Worm (Caenorhabditis elegans) whole organism, L4 larva: ENCODE data around the gene ZK105.14.
A peak's percentile ranks its signal among the peaks of the same experiment; 100 is the strongest.

Experiments
- D1046.2 ChIP-seq: fragments of 200-800 bp; sonication (Bioruptor generic); IDR thresholded peaks from 2 replicates; pipeline ENCODE4 v1.3.6; 2022; ENCODE audit warnings: missing genetic modification characterization, missing compliant biosample characterization
- F26F4.8 ChIP-seq: fragments of 200-800 bp; sonication (Bioruptor generic); conservative IDR thresholded peaks from 2 replicates; pipeline ENCODE4 v1.3.6; 2022; ENCODE audit warnings: missing genetic modification characterization, missing compliant biosample characterization
- F44E2.7 ChIP-seq: fragments of 200-800 bp; sonication (Bioruptor generic); IDR thresholded peaks from 2 replicates; pipeline ENCODE4 v2.1.2; 2022; ENCODE audit warnings: missing genetic modification characterization, missing compliant biosample characterization
- F49E8.2 ChIP-seq: sonication (generic microtip); optimal IDR thresholded peaks from 2 replicates; lab custom pipeline; 2016; ENCODE audit warnings: missing compliant biosample characterization, mild to moderate bottlenecking, missing genetic modification characterization, borderline replicate concordance
- R02D3.7 ChIP-seq: fragments of 150-350 bp; sonication (generic microtip); optimal IDR thresholded peaks from 3 replicates; lab custom pipeline; 2014; ENCODE audit warnings: missing biosample characterization, missing genetic modification characterization
- T26A8.4 ChIP-seq: fragments of 200-800 bp; sonication (Bioruptor generic); IDR thresholded peaks from 2 replicates; pipeline ENCODE4 v1.3.6; 2022; ENCODE audit warnings: missing genetic modification characterization, missing compliant biosample characterization
- Y75B8A.6 ChIP-seq: fragments of 200-800 bp; sonication (Bioruptor generic); IDR thresholded peaks from 2 replicates; pipeline ENCODE4 v1.3.6; 2022; ENCODE audit warnings: missing genetic modification reagents, missing genetic modification characterization, missing compliant biosample characterization
- ZK337.2 ChIP-seq: fragments of 200-800 bp; sonication (Bioruptor generic); IDR thresholded peaks from 2 replicates; pipeline ENCODE4 v1.3.6; 2022; ENCODE audit warnings: missing genetic modification reagents, missing genetic modification characterization, missing compliant biosample characterization
- aha-1 ChIP-seq: fragments of 150-350 bp; peaks from one replicate; lab custom pipeline; 2014; ENCODE audit warnings: missing biosample characterization, missing genetic modification characterization
- aly-2 ChIP-seq: sonication (generic microtip); optimal IDR thresholded peaks from 2 replicates; lab custom pipeline; 2018; ENCODE audit warnings: missing biosample characterization, missing genetic modification characterization
- arid-1 ChIP-seq: fragments of 200-800 bp; sonication (Bioruptor generic); conservative IDR thresholded peaks from 2 replicates; pipeline ENCODE4 v1.3.6; 2022; ENCODE audit warnings: missing genetic modification reagents, missing genetic modification characterization, missing compliant biosample characterization
- attf-4 ChIP-seq: sonication (generic microtip); optimal IDR thresholded peaks from 3 replicates; lab custom pipeline; 2017; ENCODE audit warnings: missing biosample characterization, missing genetic modification characterization
- ceh-28 ChIP-seq: fragments of 150-350 bp; optimal IDR thresholded peaks from 2 replicates; lab custom pipeline; 2014; ENCODE audit warnings: missing biosample characterization, missing genetic modification reagents, missing genetic modification characterization
- ceh-62 ChIP-seq: sonication (generic microtip); optimal IDR thresholded peaks from 2 replicates; lab custom pipeline; 2017; ENCODE audit warnings: missing biosample characterization, missing genetic modification characterization
- daf-12 ChIP-seq: fragments of 150-350 bp; optimal IDR thresholded peaks from 2 replicates; lab custom pipeline; 2014; ENCODE audit warnings: missing biosample characterization, missing genetic modification reagents, missing genetic modification characterization
- dmd-6 ChIP-seq: fragments of 200-800 bp; sonication (Bioruptor generic); IDR thresholded peaks from 2 replicates; pipeline ENCODE4 v1.3.6; 2022; ENCODE audit warnings: missing genetic modification reagents, missing genetic modification characterization, missing compliant biosample characterization
- dmd-8 ChIP-seq: fragments of 200-800 bp; sonication (Bioruptor generic); IDR thresholded peaks from 2 replicates; pipeline ENCODE4 v1.3.6; 2022; ENCODE audit warnings: missing genetic modification characterization, missing compliant biosample characterization
- dpl-1 ChIP-seq: fragments of 150-350 bp; optimal IDR thresholded peaks from 2 replicates; lab custom pipeline; 2014; ENCODE audit warnings: missing biosample characterization, missing genetic modification reagents, missing genetic modification characterization
- dve-1 ChIP-seq: sonication (generic microtip); optimal IDR thresholded peaks from 2 replicates; lab custom pipeline; 2017; ENCODE audit warnings: antibody characterized with exemption, mild to moderate bottlenecking, missing genetic modification characterization, missing compliant biosample characterization; ENCODE audit not compliant: insufficient read depth
- egl-27 ChIP-seq: sonication (generic microtip); optimal IDR thresholded peaks from 3 replicates; lab custom pipeline; 2017; ENCODE audit warnings: missing biosample characterization, missing genetic modification reagents, missing genetic modification characterization
- fkh-10 ChIP-seq: fragments of 150-350 bp; optimal IDR thresholded peaks from 2 replicates; lab custom pipeline; 2014; ENCODE audit warnings: missing biosample characterization, missing genetic modification reagents, missing genetic modification characterization
- hlh-11 ChIP-seq: fragments of 200-800 bp; sonication (Bioruptor generic); optimal IDR thresholded peaks from 2 replicates; lab custom pipeline; 2018; ENCODE audit warnings: mild to moderate bottlenecking, missing genetic modification characterization, missing compliant biosample characterization
- hmg-1.1 ChIP-seq: fragments of 200-800 bp; sonication (Bioruptor generic); IDR thresholded peaks from 2 replicates; pipeline ENCODE4 v1.3.6; 2022; ENCODE audit warnings: missing genetic modification reagents, missing genetic modification characterization, missing compliant biosample characterization
- jun-1 ChIP-seq: fragments of 150-350 bp; optimal IDR thresholded peaks from 2 replicates; lab custom pipeline; 2014; ENCODE audit warnings: missing biosample characterization, missing genetic modification reagents, missing genetic modification characterization
- lin-1 ChIP-seq: fragments of 200-800 bp; sonication (Bioruptor generic); IDR thresholded peaks from 2 replicates; pipeline ENCODE4 v1.3.6; 2022; ENCODE audit warnings: missing genetic modification reagents, missing genetic modification characterization, missing compliant biosample characterization
- lin-39 ChIP-seq: fragments of 150-350 bp; optimal IDR thresholded peaks from 2 replicates; lab custom pipeline; 2014; ENCODE audit warnings: missing biosample characterization, missing genetic modification reagents, missing genetic modification characterization
- lir-3 ChIP-seq: sonication (generic microtip); optimal IDR thresholded peaks from 2 replicates; lab custom pipeline; 2016; ENCODE audit warnings: mild to moderate bottlenecking, missing genetic modification characterization, missing compliant biosample characterization
- lsy-2 ChIP-seq, 2 experiments: fragments of 150-350 bp in 1 of 2; sonication (generic microtip) in 1 of 2; optimal IDR thresholded peaks; 2 replicates each; lab custom pipeline; 2014 to 2017; ENCODE audit warnings: missing biosample characterization in 2 of 2, missing genetic modification characterization in 2 of 2
- mdl-1 ChIP-seq, 2 experiments: fragments of 150-350 bp in 1 of 2; sonication (generic microtip) in 1 of 2; optimal IDR thresholded peaks; 2 replicates each; lab custom pipeline; 2014 to 2017; ENCODE audit warnings: missing biosample characterization in 2 of 2, missing genetic modification characterization in 2 of 2
- mdt-29 ChIP-seq: fragments of 200-800 bp; sonication (Bioruptor generic); IDR thresholded peaks from 2 replicates; pipeline ENCODE4 v1.3.6; 2022; ENCODE audit warnings: missing genetic modification reagents, missing genetic modification characterization, missing compliant biosample characterization
- mxl-2 ChIP-seq: fragments of 200-800 bp; sonication (Bioruptor generic); conservative IDR thresholded peaks from 2 replicates; pipeline ENCODE4 v1.3.6; 2022; ENCODE audit warnings: missing genetic modification reagents, missing genetic modification characterization, missing compliant biosample characterization
- nhr-25 ChIP-seq: sonication (generic microtip); optimal IDR thresholded peaks from 2 replicates; lab custom pipeline; 2017; ENCODE audit warnings: missing genetic modification characterization, mild to moderate bottlenecking, missing compliant biosample characterization, antibody characterized with exemption, moderate library complexity, borderline replicate concordance; ENCODE audit not compliant: insufficient read depth
- nhr-76 ChIP-seq: fragments of 150-350 bp; optimal IDR thresholded peaks from 2 replicates; lab custom pipeline; 2014; ENCODE audit warnings: missing biosample characterization, missing genetic modification characterization
- nhr-77 ChIP-seq: fragments of 150-350 bp; optimal IDR thresholded peaks from 2 replicates; lab custom pipeline; 2014; ENCODE audit warnings: missing biosample characterization, missing genetic modification characterization
- php-3 ChIP-seq: fragments of 200-800 bp; sonication (Bioruptor generic); IDR thresholded peaks from 2 replicates; pipeline ENCODE4 v1.3.6; 2022; ENCODE audit warnings: missing genetic modification reagents, missing genetic modification characterization, missing compliant biosample characterization
- rbr-2 ChIP-seq: sonication (generic microtip); optimal IDR thresholded peaks from 2 replicates; lab custom pipeline; 2016; ENCODE audit warnings: missing genotype, missing genetic modification characterization, missing compliant biosample characterization
- set-16 ChIP-seq: fragments of 200-800 bp; sonication (Bioruptor generic); IDR thresholded peaks from 2 replicates; pipeline ENCODE4 v1.3.6; 2022; ENCODE audit warnings: missing genetic modification reagents, missing genetic modification characterization, missing compliant biosample characterization
- skn-1 ChIP-seq: fragments of 150-350 bp; optimal IDR thresholded peaks from 2 replicates; lab custom pipeline; 2014; ENCODE audit warnings: missing biosample characterization, missing genetic modification characterization
- spr-3 ChIP-seq: fragments of 200-800 bp; sonication (Bioruptor generic); optimal IDR thresholded peaks from 2 replicates; lab custom pipeline; 2018; ENCODE audit warnings: mild to moderate bottlenecking, missing genetic modification characterization, missing compliant biosample characterization
- tra-1 ChIP-seq: fragments of 200-800 bp; sonication (Bioruptor generic); IDR thresholded peaks from 2 replicates; pipeline ENCODE4 v1.3.6; 2022; ENCODE audit warnings: missing genetic modification reagents, missing genetic modification characterization, missing compliant biosample characterization
- unc-130 ChIP-seq: sonication (generic microtip); optimal IDR thresholded peaks from 2 replicates; lab custom pipeline; 2016; ENCODE audit warnings: missing genetic modification reagents, missing genetic modification characterization, missing compliant biosample characterization
- unc-62 ChIP-seq, 3 experiments: fragments of 150-350 bp in 1 of 3; sonication (generic microtip); optimal IDR thresholded peaks in 2 of 3; peaks in 1 of 3; 1 replicate in 1 of 3; 2 replicates in 2 of 3; lab custom pipeline; 2014 to 2017; ENCODE audit warnings: missing biosample characterization in 3 of 3, missing genetic modification characterization in 3 of 3, missing genetic modification reagents in 3 of 3, missing genotype in 1 of 3
- zfp-3 ChIP-seq: fragments of 200-800 bp; sonication (Bioruptor generic); conservative IDR thresholded peaks from 2 replicates; pipeline ENCODE4 v1.3.6; 2022; ENCODE audit warnings: missing genetic modification reagents, missing genetic modification characterization, missing compliant biosample characterization
- zip-11 ChIP-seq: fragments of 200-800 bp; sonication (Bioruptor generic); IDR thresholded peaks from 2 replicates; pipeline ENCODE4 v1.3.6; 2022; ENCODE audit warnings: missing genetic modification characterization, missing compliant biosample characterization

The ZK105.14 gene

DNA sequence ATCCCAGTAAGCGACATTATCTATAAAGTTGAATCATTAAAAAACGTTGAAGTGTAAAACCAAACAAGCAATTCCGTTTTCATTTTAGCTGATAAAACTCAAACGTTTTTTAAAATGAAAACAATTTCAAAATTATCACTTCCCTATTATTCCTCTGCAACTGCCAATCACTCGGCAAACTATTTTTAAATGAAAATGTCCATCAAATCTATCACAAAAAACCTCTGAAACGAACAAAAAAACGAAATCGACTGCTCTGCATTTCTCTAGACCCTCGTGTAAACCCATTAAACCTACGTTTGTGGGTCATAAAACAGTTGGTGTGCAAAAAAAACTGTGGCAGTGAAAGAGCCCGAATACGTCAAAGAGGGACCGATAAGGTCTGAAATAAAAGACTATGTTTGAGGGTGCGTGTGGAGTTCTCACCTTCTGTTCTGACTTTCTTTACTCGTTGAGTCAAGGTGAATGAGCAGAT is 20.7 kb upstream of the ZK105.14 start, which contains the start of gene fbxl-5:
fbxl-5 (plus strand) TSS at position 425 of the 475 bp plus-strand sequence.
- TF ChIP-seq dmd-6 (GFP tag; lab: Robert Waterston, UW) (peak; percentile 83), mxl-2 (GFP tag; lab: Robert Waterston, UW) (no peak), arid-1 (GFP tag; lab: Robert Waterston, UW) (no peak), ceh-62 (tag; lab: Kevin White, UChicago) (no peak), dve-1 (tag; lab: Kevin White, UChicago) (peak; percentile 30), lir-3 (tag; lab: Kevin White, UChicago) (no peak), Y75B8A.6 (GFP tag; lab: Robert Waterston, UW) (no peak), tra-1 (GFP tag; lab: Robert Waterston, UW) (peak; percentile 85), F44E2.7 (GFP tag; lab: Robert Waterston, UW) (no peak), hlh-11 (tag; lab: Kevin White, UChicago) (peak; percentile 13)

ce11 chrV:7741918-7742317 is 20.1 kb upstream of the ZK105.14 start:
- TF ChIP-seq F26F4.8 (GFP tag; lab: Robert Waterston, UW) (no peak), aly-2 (tag; lab: Kevin White, UChicago) (no peak), mdt-29 (GFP tag; lab: Robert Waterston, UW) (no peak), nhr-77 (no peak), nhr-76 (no peak), attf-4 (no peak)

ce11 chrV:7739949-7740348 is 18.1 kb upstream of the ZK105.14 start:
- TF ChIP-seq dpl-1 (GFP tag; lab: Kevin White, UChicago) (no peak), unc-62 (GFP tag; optimal IDR thresholded peaks at IDR 0.05 in 1 of 2; lab: Kevin White, UChicago) (peak in 1 of 2 experiments; percentile 91), unc-62 (tag; optimal IDR thresholded peaks at IDR 0.05; lab: Kevin White, UChicago) (no peak), F49E8.2 (tag; lab: Kevin White, UChicago) (no peak), nhr-25 (tag; lab: Kevin White, UChicago) (peak; percentile 13), ZK337.2 (GFP tag; lab: Robert Waterston, UW) (no peak), jun-1 (no peak), lsy-2 (tag; optimal IDR thresholded peaks at IDR 0.05; lab: Kevin White, UChicago) (no peak), zip-11 (GFP tag; lab: Robert Waterston, UW) (no peak), lin-1 (GFP tag; lab: Robert Waterston, UW) (no peak), rbr-2 (tag; lab: Kevin White, UChicago) (no peak), daf-12 (no peak)

DNA sequence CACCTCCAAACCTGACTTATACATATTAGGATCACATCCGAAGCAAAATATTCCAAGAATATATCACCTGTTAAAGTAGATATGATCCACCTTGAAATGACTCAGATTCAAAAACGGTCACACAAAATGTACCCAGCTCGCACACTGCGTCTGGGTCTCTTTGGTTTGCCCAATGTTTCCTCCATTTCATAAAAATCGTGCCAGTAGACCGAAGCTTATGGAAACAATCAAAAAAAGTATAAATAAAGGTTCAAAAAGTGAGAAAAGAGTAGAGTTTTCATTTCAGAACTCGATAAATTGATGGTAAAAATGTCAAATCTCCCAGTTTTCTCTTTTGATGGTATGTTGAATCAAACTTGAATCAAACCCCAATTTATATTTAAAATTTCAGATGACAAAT is 15.9 kb upstream of the ZK105.14 start, which contains the start of gene srr-9:
srr-9 (plus strand) TSS at position 301 of the 400 bp plus-strand sequence.
- TF ChIP-seq mdt-29 (GFP tag; lab: Robert Waterston, UW) (no peak), skn-1 (tag; lab: Kevin White, UChicago) (no peak), aha-1 (peak; percentile 80), set-16 (GFP tag; lab: Robert Waterston, UW) (no peak)

- TF ChIP-seq T26A8.4 (GFP tag; lab: Robert Waterston, UW) (no peak), daf-12 (no peak), dmd-8 (GFP tag; lab: Robert Waterston, UW) (no peak), fkh-10 (GFP tag; lab: Kevin White, UChicago) (no peak), lin-39 (tag; lab: Kevin White, UChicago) (no peak), mdl-1 (tag; optimal IDR thresholded peaks at IDR 0.05; lab: Kevin White, UChicago) (no peak), tra-1 (GFP tag; lab: Robert Waterston, UW) (no peak), hmg-1.1 (GFP tag; lab: Robert Waterston, UW) (no peak), ceh-28 (tag; lab: Kevin White, UChicago) (no peak), spr-3 (GFP tag; lab: Kevin White, UChicago) (no peak), unc-130 (GFP tag; lab: Kevin White, UChicago) (no peak), R02D3.7 (tag; lab: Kevin White, UChicago) (no peak), hlh-11 (tag; lab: Kevin White, UChicago) (no peak), egl-27 (tag; lab: Kevin White, UChicago) (no peak), php-3 (GFP tag; lab: Robert Waterston, UW) (no peak), zfp-3 (GFP tag; lab: Robert Waterston, UW) (no peak), D1046.2 (GFP tag; lab: Robert Waterston, UW) (no peak)
- TF ChIP-seq, all 104 proteins: peak for 0
Measured at ce11 chrV:7735319-7735718, 13.5 kb upstream of the ZK105.14 start, which contains the start of gene srr-10. Gene srr-10, plus strand, starts transcription at chrV:7735619.
